Worm (Caenorhabditis elegans): Measurements from ENCODE around the gene H12D21.5.

H12D21.5 gene

ce11 chrV:14895557-14895956, 1.8 kb downstream of the H12D21.5 start, which contains the start of gene mpst-3 (continued):
- TF ChIP-seq ceh-58 (GFP tag; IDR thresholded peaks at IDR 0.05): no peak
- TF ChIP-seq Y56A3A.18 (GFP tag; IDR thresholded peaks at IDR 0.05): no peak

ce11 chrV:14897731-14898130, 3.9 kb downstream of the H12D21.5 start, which contains the start of gene H12D21.6:
Gene H12D21.6 (minus strand): TSS chrV:14897831.
- TF ChIP-seq F57C9.4 (tag; optimal IDR thresholded peaks at IDR 0.05): no peak
- no peak for TF ChIP-seq aptf-3 (GFP tag; IDR thresholded peaks at IDR 0.05)
- no peak for TF ChIP-seq snpc-1.3 (tag; optimal IDR thresholded peaks at IDR 0.05; ENCODE audit: insufficient read depth)
- TF ChIP-seq snpc-1.1 (tag; optimal IDR thresholded peaks at IDR 0.05; ENCODE audit: insufficient read depth): no peak
- TF ChIP-seq madf-10 (tag; optimal IDR thresholded peaks at IDR 0.05): no peak
- TF ChIP-seq attf-6 (GFP tag; IDR thresholded peaks at IDR 0.05): no peak
- TF ChIP-seq madf-3 (GFP tag; IDR thresholded peaks at IDR 0.05): no peak
- no peak for TF ChIP-seq ztf-28 (GFP tag; IDR thresholded peaks at IDR 0.05)
- TF ChIP-seq B0261.1 (tag; optimal IDR thresholded peaks at IDR 0.05): no peak
- no peak for TF ChIP-seq unc-62 (GFP tag; optimal IDR thresholded peaks at IDR 0.05)
- TF ChIP-seq mes-4 (tag; optimal IDR thresholded peaks at IDR 0.05): no peak
- no peak for TF ChIP-seq nfya-1 (tag; optimal IDR thresholded peaks at IDR 0.05; ENCODE audit: borderline replicate concordance, insufficient read depth)
- TF ChIP-seq xnd-1 (tag; optimal IDR thresholded peaks at IDR 0.05): no peak

- TF ChIP-seq F49E8.2 (tag; optimal IDR thresholded peaks at IDR 0.05; ENCODE audit: insufficient read depth): no peak
- peak; percentile 2 for TF ChIP-seq nhr-80 (tag; optimal IDR thresholded peaks at IDR 0.05)
- TF ChIP-seq hmg-1.2 (GFP tag; IDR thresholded peaks at IDR 0.05): peak; percentile 79
- TF ChIP-seq ama-1 (optimal IDR thresholded peaks at IDR 0.05): no peak
- TF ChIP-seq ama-1 (GFP tag; optimal IDR thresholded peaks at IDR 0.05): no peak
Observed at ce11 chrV:14899545-14899944, 5.7 kb downstream of the H12D21.5 start, which contains the start of gene H12D21.10. Gene H12D21.10 (plus strand): TSS chrV:14899804.

ce11 chrV:14900905-14901304, 7.1 kb downstream of the H12D21.5 start:
- TF ChIP-seq cebp-1 (GFP tag; IDR thresholded peaks at IDR 0.05) (no peak), cebp-1 (tag; optimal IDR thresholded peaks at IDR 0.05) (no peak), ztf-22 (GFP tag; optimal IDR thresholded peaks at IDR 0.05) (no peak), lsl-1 (GFP tag; optimal IDR thresholded peaks at IDR 0.05) (no peak), nfya-2 (GFP tag; IDR thresholded peaks at IDR 0.05) (no peak), egl-44 (GFP tag; IDR thresholded peaks at IDR 0.05) (no peak), lsy-27 (tag; optimal IDR thresholded peaks at IDR 0.05; ENCODE audit: borderline replicate concordance, insufficient read depth) (no peak), ama-1 (optimal IDR thresholded peaks at IDR 0.05) (no peak), ama-1 (GFP tag; optimal IDR thresholded peaks at IDR 0.05) (no peak), F37B4.10 (GFP tag; IDR thresholded peaks at IDR 0.05) (no peak), mcd-1 (GFP tag; IDR thresholded peaks at IDR 0.05) (no peak), bed-1 (GFP tag; IDR thresholded peaks at IDR 0.05) (no peak), ztf-6 (GFP tag; IDR thresholded peaks at IDR 0.05) (no peak), F10E7.11 (tag; optimal IDR thresholded peaks at IDR 0.05) (no peak), hmg-20 (GFP tag; IDR thresholded peaks at IDR 0.05) (no peak)

- no peak for TF ChIP-seq Y56A3A.18 (GFP tag; IDR thresholded peaks at IDR 0.05)
- TF ChIP-seq pbrm-1 (GFP tag; IDR thresholded peaks at IDR 0.05): no peak
- TF ChIP-seq die-1 (tag; optimal IDR thresholded peaks at IDR 0.05): no peak
- no peak for TF ChIP-seq hlh-12 (tag; optimal IDR thresholded peaks at IDR 0.05)
- no peak for TF ChIP-seq sdz-38 (tag; optimal IDR thresholded peaks at IDR 0.05)
- TF ChIP-seq let-607 (tag; optimal IDR thresholded peaks at IDR 0.05): no peak
- no peak for TF ChIP-seq aptf-2 (GFP tag; conservative IDR thresholded peaks at IDR 0.05)
- no peak for TF ChIP-seq hmg-1.2 (GFP tag; IDR thresholded peaks at IDR 0.05)
- TF ChIP-seq ztf-26 (tag; optimal IDR thresholded peaks at IDR 0.05): no peak
- no peak for TF ChIP-seq Y67H2A.10 (GFP tag; conservative IDR thresholded peaks at IDR 0.05)
- TF ChIP-seq somi-1 (GFP tag; optimal IDR thresholded peaks at IDR 0.05): no peak
- no peak for TF ChIP-seq ceh-27 (GFP tag; optimal IDR thresholded peaks at IDR 0.05)
- no peak for TF ChIP-seq nfya-2 (GFP tag; IDR thresholded peaks at IDR 0.05)
- no peak for TF ChIP-seq lin-54 (GFP tag; optimal IDR thresholded peaks at IDR 0.05)
Observed at ce11 chrV:14907445-14907844, 13.6 kb downstream of the H12D21.5 start.

Data from whole organism, young adult.